Worm (Caenorhabditis elegans) whole organism, early embryonic: ENCODE results near the gene Y25C1A.8.

Experiments used
- B0310.2 ChIP-seq: sonication (generic microtip); optimal IDR thresholded peaks from 2 replicates; lab custom pipeline; 2016; ENCODE audit warnings: mild to moderate bottlenecking, missing genetic modification characterization, missing compliant biosample characterization
- F13C5.2 ChIP-seq: sonication (generic microtip); optimal IDR thresholded peaks from 2 replicates; lab custom pipeline; 2017; ENCODE audit warnings: mild to moderate bottlenecking, missing genetic modification characterization, inconsistent platforms, missing compliant biosample characterization
- aly-1 ChIP-seq: sonication (generic microtip); optimal IDR thresholded peaks from 2 replicates; lab custom pipeline; 2016; ENCODE audit warnings: missing genetic modification characterization, missing compliant biosample characterization
- ama-1 ChIP-seq: fragments of 150-350 bp; optimal IDR thresholded peaks from 2 replicates; lab custom pipeline; 2014
- ceh-13 ChIP-seq: fragments of 200-800 bp; sonication (Bioruptor generic); optimal IDR thresholded peaks from 2 replicates; lab custom pipeline; 2018; ENCODE audit warnings: mild to moderate bottlenecking, missing genetic modification characterization, missing compliant biosample characterization
- ceh-36 ChIP-seq: sonication (generic microtip); optimal IDR thresholded peaks from 2 replicates; lab custom pipeline; 2016; ENCODE audit warnings: missing genetic modification characterization, inconsistent platforms, missing compliant biosample characterization
- ets-7 ChIP-seq: sonication (generic microtip); optimal IDR thresholded peaks from 2 replicates; lab custom pipeline; 2016; ENCODE audit warnings: missing genotype, missing genetic modification characterization, missing compliant biosample characterization
- flt-1 ChIP-seq: fragments of 200-800 bp; sonication (Bioruptor generic); IDR thresholded peaks from 2 replicates; pipeline ENCODE4 v1.3.6; 2022; ENCODE audit warnings: missing genetic modification characterization, missing compliant biosample characterization
- hmbx-1 ChIP-seq: sonication (generic microtip); optimal IDR thresholded peaks from 2 replicates; lab custom pipeline; 2016; ENCODE audit warnings: mild to moderate bottlenecking, missing genetic modification characterization, missing compliant biosample characterization
- hmg-4 ChIP-seq: fragments of 200-800 bp; sonication (Bioruptor generic); optimal IDR thresholded peaks from 2 replicates; lab custom pipeline; 2018; ENCODE audit warnings: mild to moderate bottlenecking, missing genetic modification characterization, missing compliant biosample characterization
- hnd-1 ChIP-seq: sonication (generic microtip); optimal IDR thresholded peaks from 2 replicates; lab custom pipeline; 2016; ENCODE audit warnings: missing genetic modification characterization, missing compliant biosample characterization
- pes-1 ChIP-seq: fragments of 200-800 bp; sonication (Bioruptor generic); IDR thresholded peaks from 2 replicates; pipeline ENCODE4 v1.3.6; 2022; ENCODE audit warnings: missing genetic modification reagents, missing genetic modification characterization, missing compliant biosample characterization
- scrt-1 ChIP-seq: fragments of 200-800 bp; sonication (Bioruptor generic); IDR thresholded peaks from 2 replicates; pipeline ENCODE4 v1.3.6; 2022; ENCODE audit warnings: missing genetic modification characterization, missing compliant biosample characterization
- sea-1 ChIP-seq: fragments of 200-800 bp; sonication (Bioruptor generic); conservative IDR thresholded peaks from 2 replicates; pipeline ENCODE4 v1.3.6; 2022; ENCODE audit warnings: missing genetic modification characterization, missing compliant biosample characterization
- tbx-11 ChIP-seq: fragments of 200-800 bp; sonication (Bioruptor generic); IDR thresholded peaks from 2 replicates; pipeline ENCODE4 v1.3.6; 2022; ENCODE audit warnings: missing genetic modification characterization, missing compliant biosample characterization
- tbx-37 ChIP-seq: fragments of 200-800 bp; sonication (Bioruptor generic); conservative IDR thresholded peaks from 2 replicates; pipeline ENCODE4 v1.3.6; 2022; ENCODE audit warnings: missing genetic modification reagents, missing genetic modification characterization, missing compliant biosample characterization
- tra-4 ChIP-seq: sonication (generic microtip); optimal IDR thresholded peaks from 2 replicates; lab custom pipeline; 2017; ENCODE audit warnings: missing genetic modification characterization, missing compliant biosample characterization

Y25C1A.8 gene

DNA sequence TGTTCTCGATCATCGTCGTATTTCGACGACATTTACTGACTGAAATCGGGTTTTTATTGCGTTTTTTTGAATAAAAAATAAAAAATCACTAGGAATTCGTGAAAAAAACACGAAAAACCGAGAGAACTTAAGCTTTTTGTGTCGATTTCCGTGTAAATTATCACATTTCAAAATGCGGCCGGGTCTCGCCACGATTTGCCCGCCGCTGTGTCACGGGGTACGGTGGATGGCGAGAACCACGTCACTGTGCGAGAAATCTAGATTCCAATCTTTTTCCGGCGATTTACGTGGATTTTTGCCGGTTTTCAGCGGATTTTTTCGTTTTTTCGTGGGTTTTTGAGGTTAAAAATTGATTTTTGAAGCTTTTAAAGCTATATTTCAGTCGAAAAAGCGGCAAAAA is at the start of gene Y25C1A.8:
Y25C1A.8 (minus strand) TSS at position 45 of the 400 bp plus-strand sequence.
- TF ChIP-seq ets-7 (no peak), hmg-4 (peak; percentile 16), aly-1 (peak; percentile 17), tbx-11 (0 out of 2 replicates have a peak, but pooled peaks have one; percentile 13), sea-1 (GFP tag; lab: Robert Waterston, UW) (0 out of 2 replicates have a peak, but pooled peaks have one; percentile 14), tbx-37 (GFP tag; lab: Robert Waterston, UW) (no peak), B0310.2 (tag; lab: Kevin White, UChicago) (no peak), hnd-1 (tag; lab: Kevin White, UChicago) (no peak), hmbx-1 (no peak), ceh-13 (GFP tag; lab: Kevin White, UChicago) (no peak), F13C5.2 (tag; lab: Kevin White, UChicago) (peak; percentile 87), scrt-1 (GFP tag; lab: Robert Waterston, UW) (no peak), ama-1 (lab: Kevin White, UChicago) (no peak), tra-4 (tag; lab: Kevin White, UChicago) (no peak), pes-1 (GFP tag; lab: Robert Waterston, UW) (0 out of 2 replicates have a peak, but pooled peaks have one; percentile 45)

DNA sequence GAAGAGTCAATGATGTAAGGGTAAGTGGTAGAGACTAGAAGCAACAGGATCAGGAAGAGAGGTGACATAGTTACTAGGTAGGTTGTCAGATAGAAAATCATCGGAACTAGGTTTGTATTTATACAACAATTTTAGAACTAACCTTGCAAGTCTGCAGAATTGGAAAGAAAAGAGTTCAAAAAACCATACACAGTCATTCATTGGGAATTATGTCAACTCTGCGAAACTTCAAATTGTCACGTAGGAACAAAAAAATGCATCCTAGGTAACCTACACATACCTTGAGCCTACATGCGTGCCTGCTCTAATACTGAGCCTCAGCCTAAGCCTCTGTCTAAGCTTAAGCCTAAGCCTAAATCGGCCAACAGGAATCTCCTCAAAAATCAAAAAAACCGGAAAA is 49.6 kb upstream of the Y25C1A.8 start, which contains the start of gene ins-19:
ins-19 (minus strand) TSS at position 101 of the 400 bp plus-strand sequence.
- TF ChIP-seq pes-1 (GFP tag; lab: Robert Waterston, UW) (no peak), tra-4 (tag; lab: Kevin White, UChicago) (no peak), aly-1 (no peak), hmg-4 (no peak), B0310.2 (tag; lab: Kevin White, UChicago) (no peak), scrt-1 (GFP tag; lab: Robert Waterston, UW) (no peak), ceh-36 (no peak), sea-1 (GFP tag; lab: Robert Waterston, UW) (no peak), tbx-37 (GFP tag; lab: Robert Waterston, UW) (no peak)

DNA sequence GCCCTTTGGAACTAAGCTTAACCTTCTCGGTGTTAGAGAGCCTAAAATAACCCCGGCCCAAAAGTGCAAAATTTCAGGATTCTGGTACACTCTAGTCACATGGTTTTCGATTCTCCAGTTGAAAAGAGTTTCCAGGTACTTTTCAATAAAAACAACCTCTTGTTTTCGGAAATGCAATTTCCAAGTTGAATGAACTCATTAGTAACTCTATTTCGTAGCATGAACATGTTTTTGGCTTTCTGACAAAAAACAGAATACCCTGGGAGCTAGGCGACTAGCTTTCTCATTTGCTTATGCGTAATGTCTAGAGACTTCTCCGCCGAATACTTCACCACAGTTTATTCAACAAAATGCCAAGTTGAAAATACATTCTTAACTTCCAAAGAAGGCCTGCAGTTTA is 46.4 kb upstream of the Y25C1A.8 start, which contains the start of gene srh-71:
srh-71 (plus strand) TSS at position 301 of the 400 bp plus-strand sequence.
- no peak for TF ChIP-seq flt-1 (GFP tag; lab: Robert Waterston, UW)
- no peak for TF ChIP-seq hmbx-1
- no peak for TF ChIP-seq tbx-11
- no peak for TF ChIP-seq ceh-36
- no peak for TF ChIP-seq ceh-13 (GFP tag; lab: Kevin White, UChicago)
- TF ChIP-seq sea-1 (GFP tag; lab: Robert Waterston, UW) = no peak
- no peak for TF ChIP-seq ets-7
- TF ChIP-seq tbx-37 (GFP tag; lab: Robert Waterston, UW) = no peak
- no peak for TF ChIP-seq aly-1
- TF ChIP-seq F13C5.2 (tag; lab: Kevin White, UChicago) = no peak
- TF ChIP-seq scrt-1 (GFP tag; lab: Robert Waterston, UW) = no peak
- TF ChIP-seq ama-1 (lab: Kevin White, UChicago) = no peak
- no peak for TF ChIP-seq pes-1 (GFP tag; lab: Robert Waterston, UW)
- TF ChIP-seq hnd-1 (tag; lab: Kevin White, UChicago) = no peak
- TF ChIP-seq tra-4 (tag; lab: Kevin White, UChicago) = no peak
- no peak for TF ChIP-seq hmg-4
- no peak for TF ChIP-seq B0310.2 (tag; lab: Kevin White, UChicago)

ce11 chrII:3118907-3119382 is 42.2 kb upstream of the Y25C1A.8 start, which contains the start of gene T10D4.6:
Gene T10D4.6, plus strand, starts transcription at chrII:3119332.
- TF ChIP-seq B0310.2 (tag; lab: Kevin White, UChicago) = no peak

DNA sequence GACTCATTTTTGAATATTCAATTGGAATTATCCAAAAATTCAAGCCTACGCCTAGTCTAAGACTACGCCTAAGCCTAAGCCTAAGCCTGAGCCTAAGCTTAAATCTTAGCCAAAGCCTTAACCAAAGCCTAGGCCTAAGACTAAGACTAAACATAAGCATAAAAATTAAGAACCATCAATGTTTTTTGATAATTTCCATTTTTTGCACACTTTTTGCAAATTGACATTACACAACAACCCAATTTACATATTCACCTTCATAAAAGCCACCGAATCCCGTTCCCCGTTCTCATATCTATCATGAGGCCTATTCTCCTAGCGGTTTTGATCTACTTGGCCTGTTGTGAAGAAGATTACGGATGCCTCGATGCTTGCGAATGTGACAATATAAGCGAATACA is 40.7 kb upstream of the Y25C1A.8 start, which contains the start of gene T10D4.7:
T10D4.7 (plus strand) TSS at position 301 of the 400 bp plus-strand sequence.
- TF ChIP-seq B0310.2 (tag; lab: Kevin White, UChicago) = no peak
- no peak for TF ChIP-seq flt-1 (GFP tag; lab: Robert Waterston, UW)
- TF ChIP-seq hmg-4 = no peak
- no peak for TF ChIP-seq scrt-1 (GFP tag; lab: Robert Waterston, UW)
- TF ChIP-seq tbx-11 = no peak
- TF ChIP-seq hmbx-1 = no peak

ce11 chrII:3113934-3114333 is 37.2 kb upstream of the Y25C1A.8 start, which contains the start of gene clec-123:
Gene clec-123, plus strand, starts transcription at chrII:3114234.
- TF ChIP-seq ceh-36 = no peak
- TF ChIP-seq hmg-4 = no peak
- no peak for TF ChIP-seq ceh-13 (GFP tag; lab: Kevin White, UChicago)
- no peak for TF ChIP-seq flt-1 (GFP tag; lab: Robert Waterston, UW)
- TF ChIP-seq tbx-37 (GFP tag; lab: Robert Waterston, UW) = no peak
- no peak for TF ChIP-seq pes-1 (GFP tag; lab: Robert Waterston, UW)
- no peak for TF ChIP-seq aly-1
- TF ChIP-seq ets-7 = no peak
- TF ChIP-seq scrt-1 (GFP tag; lab: Robert Waterston, UW) = no peak
- no peak for TF ChIP-seq hnd-1 (tag; lab: Kevin White, UChicago)
- no peak for TF ChIP-seq B0310.2 (tag; lab: Kevin White, UChicago)
- no peak for TF ChIP-seq hmbx-1
- no peak for TF ChIP-seq tbx-11
- no peak for TF ChIP-seq sea-1 (GFP tag; lab: Robert Waterston, UW)
- no peak for TF ChIP-seq ama-1 (lab: Kevin White, UChicago)
- no peak for TF ChIP-seq tra-4 (tag; lab: Kevin White, UChicago)
- no peak for TF ChIP-seq F13C5.2 (tag; lab: Kevin White, UChicago)

DNA sequence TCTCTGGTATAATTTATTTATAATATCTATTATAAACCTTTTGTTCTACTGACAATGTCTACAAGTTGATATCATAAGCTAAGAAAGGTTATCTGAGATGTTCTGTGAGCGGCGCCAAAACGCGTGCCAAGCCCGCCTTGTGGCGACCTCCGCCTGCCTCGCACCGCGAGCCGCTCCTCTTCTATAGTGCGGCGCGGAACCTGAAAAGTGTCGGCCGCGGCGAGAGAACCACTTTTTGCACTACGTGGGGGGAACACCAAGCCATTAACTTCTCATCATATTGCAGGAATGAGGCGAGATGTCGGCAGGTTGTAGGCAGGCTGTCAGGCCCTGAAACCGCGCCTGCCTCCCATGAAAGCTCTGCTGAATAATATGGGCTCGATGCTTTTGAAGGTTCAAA is 36.5 kb upstream of the Y25C1A.8 start:
- TF ChIP-seq ceh-36 = no peak

DNA sequence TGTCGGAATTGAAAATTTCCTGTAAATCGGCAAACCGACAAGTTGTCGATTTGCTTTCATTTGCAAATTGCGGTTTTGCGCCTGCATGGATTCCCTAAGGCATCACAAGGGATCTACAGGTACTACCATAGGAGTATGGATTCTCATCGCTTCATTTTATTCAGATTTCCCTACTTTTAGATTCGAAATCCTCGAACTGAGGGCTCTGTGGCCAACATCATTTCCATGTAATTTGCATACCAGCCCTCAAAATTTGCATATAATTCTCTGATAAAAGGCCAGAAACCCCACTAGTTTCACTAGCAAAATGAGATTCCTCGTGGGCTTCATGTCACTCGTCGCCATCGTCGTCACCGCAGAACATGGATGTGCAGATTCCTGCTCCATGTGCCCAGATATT is 35.6 kb upstream of the Y25C1A.8 start, which contains the start of gene Y25C1A.2:
Y25C1A.2 (plus strand) TSS at position 301 of the 400 bp plus-strand sequence.
- no peak for TF ChIP-seq ceh-13 (GFP tag; lab: Kevin White, UChicago)
- no peak for TF ChIP-seq tbx-11
- TF ChIP-seq B0310.2 (tag; lab: Kevin White, UChicago) = no peak
- TF ChIP-seq pes-1 (GFP tag; lab: Robert Waterston, UW) = no peak
- no peak for TF ChIP-seq ets-7
- TF ChIP-seq hnd-1 (tag; lab: Kevin White, UChicago) = no peak
- no peak for TF ChIP-seq scrt-1 (GFP tag; lab: Robert Waterston, UW)
- no peak for TF ChIP-seq tra-4 (tag; lab: Kevin White, UChicago)
- no peak for TF ChIP-seq F13C5.2 (tag; lab: Kevin White, UChicago)
- no peak for TF ChIP-seq sea-1 (GFP tag; lab: Robert Waterston, UW)
- no peak for TF ChIP-seq ama-1 (lab: Kevin White, UChicago)
- no peak for TF ChIP-seq tbx-37 (GFP tag; lab: Robert Waterston, UW)
- no peak for TF ChIP-seq flt-1 (GFP tag; lab: Robert Waterston, UW)
- no peak for TF ChIP-seq hmg-4
- TF ChIP-seq ceh-36 = no peak
- no peak for TF ChIP-seq hmbx-1
- TF ChIP-seq aly-1 = no peak
